Worm (Caenorhabditis elegans): Measurements from ENCODE around the gene Y32H12A.6.

Y32H12A.6 gene

DNA sequence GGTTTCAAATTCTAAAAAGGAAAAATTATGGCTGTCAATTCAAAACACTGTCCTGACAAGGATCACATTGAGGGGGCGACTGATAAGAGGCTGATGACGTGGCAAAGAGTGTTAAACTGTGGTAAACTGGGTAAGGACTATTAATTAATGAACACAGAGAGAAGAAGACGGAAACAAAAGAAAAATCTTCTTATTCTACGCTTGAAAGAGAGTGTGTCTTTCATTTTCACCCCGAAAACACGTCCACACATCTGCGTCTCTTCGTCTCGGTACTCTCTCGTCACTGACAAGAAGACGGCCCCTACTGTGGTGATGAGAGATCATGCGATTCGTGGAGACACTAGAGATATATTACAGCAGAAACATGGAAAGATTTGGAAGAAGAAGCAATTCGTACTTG is 39.4 kb upstream of the Y32H12A.6 start:
- TF ChIP-seq elt-2 (tag; optimal IDR thresholded peaks at IDR 0.05), result peak; percentile 18
- TF ChIP-seq unc-55 (GFP tag; optimal IDR thresholded peaks at IDR 0.05), result peak; percentile 31
- TF ChIP-seq pax-1 (tag; optimal IDR thresholded peaks at IDR 0.05), result no peak
- peak; percentile 9 for TF ChIP-seq nfya-1 (tag; optimal IDR thresholded peaks at IDR 0.05)

DNA sequence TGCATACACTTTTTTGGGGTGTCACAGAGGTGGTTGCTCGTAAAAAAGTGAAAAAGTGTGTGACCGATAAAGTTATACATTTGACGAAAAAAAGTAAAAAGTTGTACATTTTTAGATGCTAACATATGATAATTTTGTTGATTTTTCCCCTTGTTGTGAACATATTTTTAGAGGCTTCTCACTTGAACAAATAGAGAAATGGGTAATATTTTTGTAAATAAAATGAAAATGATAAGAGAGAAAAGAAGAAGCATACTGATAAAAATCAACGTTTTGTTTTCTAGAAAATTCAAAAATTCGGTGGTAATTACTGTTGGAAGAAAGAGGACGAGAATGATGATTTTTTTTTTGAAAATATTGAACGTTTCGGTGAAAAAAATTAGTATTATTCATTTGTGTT is 38.3 kb upstream of the Y32H12A.6 start:
- TF ChIP-seq pat-9 (tag; optimal IDR thresholded peaks at IDR 0.05) (no peak), ceh-48 (tag; optimal IDR thresholded peaks at IDR 0.05) (no peak), T23F11.4 (GFP tag; optimal IDR thresholded peaks at IDR 0.05) (no peak), hlh-15 (tag; optimal IDR thresholded peaks at IDR 0.05) (no peak), sdc-2 (tag; optimal IDR thresholded peaks at IDR 0.05) (no peak), dmd-4 (tag; optimal IDR thresholded peaks at IDR 0.05; ENCODE audit: borderline replicate concordance) (no peak), fax-1 (tag; optimal IDR thresholded peaks at IDR 0.05) (no peak), madf-2 (tag; optimal IDR thresholded peaks at IDR 0.05) (no peak), hlh-8 (tag; optimal IDR thresholded peaks at IDR 0.05) (no peak), nhr-11 (tag; optimal IDR thresholded peaks at IDR 0.05) (no peak), unc-86 (tag; optimal IDR thresholded peaks at IDR 0.05) (no peak), ceh-18 (tag; optimal IDR thresholded peaks at IDR 0.05) (no peak), sox-4 (tag; optimal IDR thresholded peaks at IDR 0.05) (no peak), elt-4 (tag; optimal IDR thresholded peaks at IDR 0.05) (no peak), Y22D7AL.16 (tag; optimal IDR thresholded peaks at IDR 0.05) (no peak), nfya-1 (tag; optimal IDR thresholded peaks at IDR 0.05) (no peak), K09A11.1 (tag; optimal IDR thresholded peaks at IDR 0.05; ENCODE audit: insufficient read depth) (no peak), lim-6 (tag; optimal IDR thresholded peaks at IDR 0.05) (no peak)

DNA sequence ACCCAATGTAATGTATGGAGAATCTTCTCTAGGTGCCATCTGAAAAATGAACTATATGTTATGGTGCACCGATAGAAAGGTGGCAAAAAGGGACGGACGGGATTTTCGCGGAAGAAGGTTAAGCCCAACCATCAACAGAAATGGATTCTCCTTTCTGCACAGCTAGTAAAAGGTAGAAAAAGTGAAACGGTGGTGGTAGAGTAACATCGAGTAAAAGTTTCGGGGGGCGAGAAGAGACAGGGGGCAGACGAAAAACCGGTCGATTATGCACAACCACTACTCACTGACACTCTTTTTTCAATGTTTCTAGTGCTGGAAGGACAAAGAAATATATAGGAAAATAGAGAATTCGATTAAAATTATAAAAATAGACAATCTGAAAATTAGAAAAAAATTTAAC is 37.6 kb upstream of the Y32H12A.6 start:
- TF ChIP-seq hlh-30 (tag; optimal IDR thresholded peaks at IDR 0.05; ENCODE audit: insufficient read depth) (no peak), sox-4 (tag; optimal IDR thresholded peaks at IDR 0.05) (no peak), zip-5 (tag; optimal IDR thresholded peaks at IDR 0.05) (no peak), nhr-232 (tag; optimal IDR thresholded peaks at IDR 0.05) (no peak), ceh-22 (tag; optimal IDR thresholded peaks at IDR 0.05) (no peak), hlh-8 (tag; optimal IDR thresholded peaks at IDR 0.05) (no peak), unc-86 (tag; optimal IDR thresholded peaks at IDR 0.05) (no peak), Y22D7AL.16 (tag; optimal IDR thresholded peaks at IDR 0.05) (no peak), nhr-11 (tag; optimal IDR thresholded peaks at IDR 0.05) (no peak), ztf-16 (tag; optimal IDR thresholded peaks at IDR 0.05) (no peak), ceh-2 (tag; optimal IDR thresholded peaks at IDR 0.05) (no peak), elt-4 (tag; optimal IDR thresholded peaks at IDR 0.05) (no peak), pha-4 (tag; optimal IDR thresholded peaks at IDR 0.05) (no peak), pha-2 (tag; optimal IDR thresholded peaks at IDR 0.05) (no peak), T23F11.4 (GFP tag; optimal IDR thresholded peaks at IDR 0.05) (no peak)

DNA sequence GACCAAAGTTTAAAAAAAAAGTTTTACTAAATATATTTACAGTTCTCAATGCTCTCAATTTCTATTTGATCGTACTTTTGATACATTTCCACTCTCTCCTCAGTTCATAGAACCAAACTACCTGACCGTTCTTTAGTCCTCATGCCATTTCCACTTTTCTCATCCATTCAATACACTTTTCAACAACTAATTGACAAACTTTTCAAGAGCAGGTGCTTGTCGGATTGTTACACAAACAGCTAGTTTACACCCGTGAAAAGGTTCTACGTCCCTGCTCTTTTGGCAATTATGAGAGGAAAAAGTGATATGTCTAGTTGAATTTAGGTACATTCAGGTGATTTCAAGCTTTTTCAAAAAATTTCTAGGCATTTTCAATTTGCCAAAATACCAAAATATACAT is 35.9 kb upstream of the Y32H12A.6 start:
- no peak for TF ChIP-seq syd-9 (tag; optimal IDR thresholded peaks at IDR 0.05)

- TF ChIP-seq ceh-34 (tag; optimal IDR thresholded peaks at IDR 0.05) (no peak), lim-6 (tag; optimal IDR thresholded peaks at IDR 0.05) (no peak), syd-9 (tag; optimal IDR thresholded peaks at IDR 0.05) (no peak), ceh-19 (GFP tag; optimal IDR thresholded peaks at IDR 0.05) (no peak), che-1 (tag; optimal IDR thresholded peaks at IDR 0.05) (no peak), fkh-10 (GFP tag; optimal IDR thresholded peaks at IDR 0.05) (no peak), dve-1 (tag; optimal IDR thresholded peaks at IDR 0.05) (no peak), K09A11.1 (tag; optimal IDR thresholded peaks at IDR 0.05; ENCODE audit: insufficient read depth) (no peak), unc-42 (tag; optimal IDR thresholded peaks at IDR 0.05) (no peak)
Observed at ce11 chrIII:5413680-5414079, 31.7 kb upstream of the Y32H12A.6 start, which contains the start of gene grl-22. Gene grl-22, minus strand, starts transcription at chrIII:5414011.

Measured in whole organism, late embryonic.